Worm (Caenorhabditis elegans) whole organism, late embryonic: ENCODE measurements around the gene cor-1.
A peak's percentile ranks its signal among the peaks of the same experiment; 100 is the strongest.

Source experiments
- F13H6.1 ChIP-seq: sonication (generic microtip); optimal IDR thresholded peaks from 2 replicates; lab custom pipeline; 2016; ENCODE audit warnings: missing genetic modification characterization, missing compliant biosample characterization
- K02D7.2 ChIP-seq: sonication (generic microtip); optimal IDR thresholded peaks from 2 replicates; lab custom pipeline; 2017; ENCODE audit warnings: mild to moderate bottlenecking, missing genetic modification characterization, missing compliant biosample characterization
- T23F11.4 ChIP-seq: fragments of 200-800 bp; sonication (Bioruptor generic); optimal IDR thresholded peaks from 2 replicates; lab custom pipeline; 2018; ENCODE audit warnings: mild to moderate bottlenecking, missing genetic modification characterization, missing compliant biosample characterization
- Y22D7AL.16 ChIP-seq: sonication (generic microtip); optimal IDR thresholded peaks from 2 replicates; lab custom pipeline; 2016; ENCODE audit warnings: missing genetic modification characterization, missing compliant biosample characterization
- ahr-1 ChIP-seq: sonication (generic microtip); optimal IDR thresholded peaks from 2 replicates; lab custom pipeline; 2016; ENCODE audit warnings: missing genetic modification characterization, missing compliant biosample characterization
- ama-1 ChIP-seq: fragments of 150-350 bp; optimal IDR thresholded peaks from 2 replicates; lab custom pipeline; 2014
- ceh-14 ChIP-seq: sonication (generic microtip); optimal IDR thresholded peaks from 2 replicates; lab custom pipeline; 2016; ENCODE audit warnings: missing genotype, missing genetic modification characterization, missing compliant biosample characterization
- ceh-18 ChIP-seq: sonication (generic microtip); optimal IDR thresholded peaks from 2 replicates; lab custom pipeline; 2016; ENCODE audit warnings: missing genetic modification characterization, missing compliant biosample characterization
- ceh-2 ChIP-seq: sonication (generic microtip); optimal IDR thresholded peaks from 2 replicates; lab custom pipeline; 2016; ENCODE audit warnings: missing genotype, missing genetic modification characterization, missing compliant biosample characterization
- ceh-30 ChIP-seq: fragments of 150-350 bp; optimal IDR thresholded peaks from 2 replicates; lab custom pipeline; 2014; ENCODE audit warnings: missing biosample characterization, missing genetic modification characterization
- ceh-45 ChIP-seq: fragments of 200-800 bp; sonication (Bioruptor generic); IDR thresholded peaks from 2 replicates; pipeline ENCODE4 v1.3.6; 2022; ENCODE audit warnings: missing genetic modification reagents, missing genetic modification characterization, missing compliant biosample characterization
- ceh-9 ChIP-seq: sonication (generic microtip); optimal IDR thresholded peaks from 2 replicates; lab custom pipeline; 2016; ENCODE audit warnings: mild to moderate bottlenecking, missing genetic modification characterization, inconsistent platforms, missing compliant biosample characterization
- dve-1 ChIP-seq: sonication (generic microtip); optimal IDR thresholded peaks from 2 replicates; lab custom pipeline; 2017; ENCODE audit warnings: antibody characterized with exemption, mild to moderate bottlenecking, missing genetic modification characterization, missing compliant biosample characterization
- elt-2 ChIP-seq: sonication (generic microtip); optimal IDR thresholded peaks from 2 replicates; lab custom pipeline; 2016; ENCODE audit warnings: missing genetic modification reagents, missing genetic modification characterization, missing compliant biosample characterization
- eyg-1 ChIP-seq: sonication (generic microtip); optimal IDR thresholded peaks from 2 replicates; lab custom pipeline; 2016; ENCODE audit warnings: missing genotype, missing genetic modification characterization, missing compliant biosample characterization
- fkh-10 ChIP-seq: fragments of 150-350 bp; optimal IDR thresholded peaks from 2 replicates; lab custom pipeline; 2014; ENCODE audit warnings: missing biosample characterization, missing genetic modification reagents, missing genetic modification characterization
- fkh-6 ChIP-seq: sonication (generic microtip); optimal IDR thresholded peaks from 2 replicates; lab custom pipeline; 2016; ENCODE audit warnings: missing genetic modification characterization, missing compliant biosample characterization
- hlh-13 ChIP-seq: fragments of 200-800 bp; sonication (Bioruptor generic); optimal IDR thresholded peaks from 2 replicates; lab custom pipeline; 2018; ENCODE audit warnings: mild to moderate bottlenecking, missing genetic modification characterization, missing compliant biosample characterization
- hlh-15 ChIP-seq: sonication (generic microtip); optimal IDR thresholded peaks from 2 replicates; lab custom pipeline; 2016; ENCODE audit warnings: missing genetic modification characterization, missing compliant biosample characterization
- hlh-6 ChIP-seq: sonication (generic microtip); optimal IDR thresholded peaks from 2 replicates; lab custom pipeline; 2016; ENCODE audit warnings: missing genotype, missing genetic modification characterization, missing compliant biosample characterization
- madf-2 ChIP-seq: sonication (generic microtip); optimal IDR thresholded peaks from 2 replicates; lab custom pipeline; 2017; ENCODE audit warnings: missing genetic modification characterization, missing compliant biosample characterization
- mec-3 ChIP-seq: sonication (generic microtip); optimal IDR thresholded peaks from 2 replicates; lab custom pipeline; 2016; ENCODE audit warnings: borderline replicate concordance, missing genetic modification characterization, missing compliant biosample characterization
- nfya-1 ChIP-seq: sonication (generic microtip); optimal IDR thresholded peaks from 2 replicates; lab custom pipeline; 2017; ENCODE audit warnings: missing genetic modification characterization, mild to moderate bottlenecking, missing compliant biosample characterization, antibody characterized with exemption, moderate library complexity
- nhr-11 ChIP-seq: fragments of 150-350 bp; optimal IDR thresholded peaks from 2 replicates; lab custom pipeline; 2014; ENCODE audit warnings: missing biosample characterization, missing genetic modification characterization
- nhr-232 ChIP-seq: sonication (generic microtip); optimal IDR thresholded peaks from 2 replicates; lab custom pipeline; 2016; ENCODE audit warnings: missing genetic modification characterization, missing compliant biosample characterization
- npax-4 ChIP-seq: sonication (generic microtip); optimal IDR thresholded peaks from 2 replicates; lab custom pipeline; 2016; ENCODE audit warnings: missing genetic modification characterization, missing compliant biosample characterization
- pag-3 ChIP-seq: sonication (generic microtip); optimal IDR thresholded peaks from 2 replicates; lab custom pipeline; 2016; ENCODE audit warnings: missing compliant biosample characterization, missing genetic modification characterization, borderline replicate concordance
- pat-9 ChIP-seq: fragments of 200-800 bp; sonication (Bioruptor generic); optimal IDR thresholded peaks from 2 replicates; lab custom pipeline; 2018; ENCODE audit warnings: mild to moderate bottlenecking, missing genetic modification characterization, moderate library complexity, missing compliant biosample characterization
- sox-2 ChIP-seq: fragments of 200-800 bp; sonication (Bioruptor generic); IDR thresholded peaks from 2 replicates; pipeline ENCODE4 v1.3.6; 2022; ENCODE audit warnings: missing genetic modification reagents, missing genetic modification characterization, missing compliant biosample characterization
- sox-4 ChIP-seq: sonication (generic microtip); optimal IDR thresholded peaks from 2 replicates; lab custom pipeline; 2017; ENCODE audit warnings: mild to moderate bottlenecking, missing genetic modification characterization, inconsistent platforms, missing compliant biosample characterization
- tbx-2 ChIP-seq: sonication (generic microtip); optimal IDR thresholded peaks from 2 replicates; lab custom pipeline; 2016; ENCODE audit warnings: missing genetic modification characterization, missing compliant biosample characterization
- tbx-7 ChIP-seq: sonication (generic microtip); optimal IDR thresholded peaks from 2 replicates; lab custom pipeline; 2016; ENCODE audit warnings: missing genotype, missing genetic modification characterization, missing compliant biosample characterization
- unc-3 ChIP-seq, 2 experiments: fragments of 200-800 bp in 1 of 2; sonication (Bioruptor generic) in 1 of 2; sonication (generic microtip) in 1 of 2; conservative IDR thresholded peaks in 1 of 2; optimal IDR thresholded peaks in 1 of 2; 2 replicates each; pipeline versions ENCODE4 v1.3.6 to Lab custom; 2016 to 2022; ENCODE audit warnings: missing compliant biosample characterization in 2 of 2, missing genetic modification characterization in 2 of 2, missing genetic modification reagents in 1 of 2
- unc-55 ChIP-seq: sonication (generic microtip); optimal IDR thresholded peaks from 2 replicates; lab custom pipeline; 2017; ENCODE audit warnings: missing biosample characterization, missing genetic modification reagents, missing genetic modification characterization
- unc-86 ChIP-seq: sonication (generic microtip); optimal IDR thresholded peaks from 2 replicates; lab custom pipeline; 2016; ENCODE audit warnings: missing genetic modification characterization, missing compliant biosample characterization
- zip-5 ChIP-seq: sonication (generic microtip); optimal IDR thresholded peaks from 2 replicates; lab custom pipeline; 2016; ENCODE audit warnings: missing genetic modification characterization, missing compliant biosample characterization

cor-1 gene

DNA sequence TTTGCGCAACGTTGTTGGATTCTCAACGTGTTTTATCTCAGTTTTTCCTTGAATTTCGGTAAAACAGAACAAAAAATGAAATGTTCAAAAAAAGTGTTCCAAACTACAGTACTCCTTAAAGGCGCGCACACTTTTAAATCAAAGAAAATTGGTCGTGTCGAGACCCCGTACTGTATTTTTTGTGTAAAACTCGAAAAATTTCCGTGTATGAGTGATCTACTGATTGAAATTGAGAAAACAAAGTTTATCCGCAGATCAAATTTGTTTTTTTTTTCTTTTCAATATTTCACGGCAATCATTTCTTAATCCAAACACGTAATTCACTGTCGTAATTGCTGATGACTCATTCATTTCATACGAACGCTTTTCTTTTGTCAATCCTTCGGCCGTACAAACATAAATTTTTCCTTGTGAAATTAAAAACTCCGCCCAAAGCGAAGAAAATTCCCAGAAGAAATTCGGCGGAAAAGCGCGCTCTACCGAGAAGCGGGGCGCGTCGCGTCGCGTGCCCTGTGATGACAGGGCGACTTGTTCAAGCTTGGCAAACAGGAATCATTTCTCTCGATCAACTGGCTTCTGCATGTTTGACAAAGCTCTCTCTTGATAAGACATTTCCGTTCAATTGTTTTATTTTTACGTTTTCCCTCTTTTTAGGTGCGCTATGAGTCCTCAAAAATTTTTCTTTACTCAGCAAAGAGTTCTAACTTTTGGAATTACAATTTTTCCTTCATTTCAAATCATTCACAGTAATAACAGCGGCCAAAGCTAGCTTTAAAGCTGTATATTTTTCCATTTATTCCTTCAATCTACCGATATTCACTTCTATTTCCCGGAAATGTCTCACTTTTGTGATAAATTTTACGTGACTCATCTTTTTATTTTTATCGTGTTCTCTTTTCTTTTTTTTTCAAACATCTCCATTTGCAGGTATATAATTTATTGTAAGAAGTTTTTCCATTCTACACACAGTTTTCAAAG is 45.7 kb upstream of the cor-1 start, which contains the start of gene chc-1:
Gene chc-1 (plus strand): TSS at position 928 of the 978 bp plus-strand sequence.
- TF ChIP-seq ceh-30 (tag; lab: Kevin White, UChicago) (no peak), sox-4 (tag; lab: Kevin White, UChicago) (no peak), fkh-6 (tag; lab: Kevin White, UChicago) (no peak), T23F11.4 (GFP tag; lab: Kevin White, UChicago) (no peak), nfya-1 (tag; lab: Kevin White, UChicago) (peak; percentile 12), tbx-7 (tag; lab: Kevin White, UChicago) (no peak), unc-55 (GFP tag; lab: Kevin White, UChicago) (peak; percentile 46), madf-2 (tag; lab: Kevin White, UChicago) (no peak), K02D7.2 (tag; lab: Kevin White, UChicago) (no peak), mec-3 (no peak), Y22D7AL.16 (tag; lab: Kevin White, UChicago) (no peak), nhr-232 (tag; lab: Kevin White, UChicago) (no peak), pat-9 (tag; lab: Kevin White, UChicago) (no peak), ahr-1 (tag; lab: Kevin White, UChicago) (no peak), zip-5 (tag; lab: Kevin White, UChicago) (no peak), hlh-13 (GFP tag; lab: Kevin White, UChicago) (no peak), hlh-6 (tag; lab: Kevin White, UChicago) (no peak), ceh-18 (tag; lab: Kevin White, UChicago) (peak; percentile 1), F13H6.1 (tag; lab: Kevin White, UChicago) (no peak), npax-4 (tag; lab: Kevin White, UChicago) (no peak), fkh-10 (no peak), ceh-14 (no peak), nhr-11 (tag; lab: Kevin White, UChicago) (no peak), ceh-9 (tag; lab: Kevin White, UChicago) (no peak), dve-1 (peak; percentile 37), elt-2 (tag; lab: Kevin White, UChicago) (no peak), hlh-15 (tag; lab: Kevin White, UChicago) (no peak), ceh-45 (GFP tag; lab: Robert Waterston, UW) (no peak)

DNA sequence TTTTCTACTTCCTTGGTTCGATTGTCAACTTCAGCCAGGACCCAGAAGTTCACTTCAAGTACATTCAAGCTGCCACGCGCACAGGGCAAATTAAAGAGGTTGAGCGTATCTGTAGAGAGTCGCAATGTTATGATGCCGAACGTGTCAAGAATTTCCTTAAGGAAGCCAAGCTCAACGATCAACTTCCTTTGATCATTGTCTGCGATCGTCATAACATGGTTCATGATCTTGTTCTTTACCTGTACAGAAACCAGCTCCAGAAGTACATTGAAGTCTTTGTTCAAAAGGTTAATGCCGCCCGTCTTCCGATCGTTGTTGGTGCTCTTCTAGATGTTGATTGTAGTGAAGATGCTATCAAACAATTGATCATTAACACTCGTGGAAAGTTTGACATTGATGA is 42.6 kb upstream of the cor-1 start:
- no peak for TF ChIP-seq eyg-1 (tag; lab: Kevin White, UChicago)
- TF ChIP-seq elt-2 (tag; lab: Kevin White, UChicago), result no peak
- no peak for TF ChIP-seq tbx-2 (tag; lab: Kevin White, UChicago)
- TF ChIP-seq sox-2 (GFP tag; lab: Robert Waterston, UW), result no peak
- TF ChIP-seq sox-4 (tag; lab: Kevin White, UChicago), result no peak
- TF ChIP-seq hlh-15 (tag; lab: Kevin White, UChicago), result no peak
- no peak for TF ChIP-seq unc-86

DNA sequence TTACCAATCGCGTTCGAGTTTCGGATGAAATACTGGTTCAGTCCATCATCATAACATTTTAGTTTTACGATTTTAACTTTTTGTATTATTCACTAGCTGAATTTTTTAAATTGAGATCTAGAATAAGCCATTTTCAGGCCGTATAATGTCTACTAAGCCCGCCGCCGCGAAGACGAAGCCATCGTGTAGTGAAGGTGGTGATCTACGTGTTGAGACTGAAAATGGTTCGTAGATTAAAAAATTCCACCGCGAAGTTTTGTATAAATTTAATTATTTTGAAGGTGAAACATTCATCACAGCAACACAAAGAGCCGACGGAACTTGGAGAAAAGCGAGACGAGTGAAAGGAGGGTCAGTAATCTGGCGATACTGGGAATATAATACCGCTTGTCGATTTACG is 39.2 kb upstream of the cor-1 start, which contains the start of gene T20G5.9:
Gene T20G5.9 (plus strand): TSS at position 138 of the 400 bp plus-strand sequence.
- TF ChIP-seq ceh-2 (no peak), unc-55 (GFP tag; lab: Kevin White, UChicago) (no peak), pag-3 (no peak), unc-3 (GFP tag; conservative IDR thresholded peaks at IDR 0.05; lab: Robert Waterston, UW) (no peak), unc-3 (tag; optimal IDR thresholded peaks at IDR 0.05; lab: Kevin White, UChicago) (no peak), ama-1 (lab: Kevin White, UChicago) (peak; percentile 7)
